Fruit fly (Drosophila melanogaster) whole organism, prepupa: ENCODE data around the gene Bdp1.
A peak's percentile ranks its signal among the peaks of the same experiment; 100 is the strongest.

Experiments
- CG10631 ChIP-seq: fragments of 200-800 bp; sonication (Bioruptor generic); optimal IDR thresholded peaks from 2 replicates; lab custom pipeline; 2016; ENCODE audit warnings: missing biosample characterization, missing genetic modification characterization
- CG10669 ChIP-seq: fragments of 200-800 bp; sonication (Bioruptor generic); optimal IDR thresholded peaks from 3 replicates; lab custom pipeline; 2018; ENCODE audit warnings: missing biosample characterization, mild to moderate bottlenecking, missing genetic modification characterization, moderate library complexity
- CG11294 ChIP-seq: fragments of 200-800 bp; sonication (Bioruptor generic); IDR thresholded peaks from 2 replicates; pipeline ENCODE4 v1.3.6; 2022; ENCODE audit warnings: missing biosample characterization, missing genetic modification characterization
- CG11762 ChIP-seq: fragments of 200-800 bp; sonication (Bioruptor generic); optimal IDR thresholded peaks from 3 replicates; lab custom pipeline; 2016; ENCODE audit warnings: missing biosample characterization, missing genetic modification characterization; ENCODE audit not compliant: insufficient read depth
- CG15336 ChIP-seq: fragments of 200-800 bp; sonication (Bioruptor generic); IDR thresholded peaks from 2 replicates; pipeline ENCODE4 v1.3.6; 2022; ENCODE audit warnings: missing biosample characterization, missing genetic modification characterization
- CG3032 ChIP-seq: fragments of 200-800 bp; optimal IDR thresholded peaks from 2 replicates; lab custom pipeline; 2019; ENCODE audit warnings: missing biosample characterization, mild to moderate bottlenecking, missing genetic modification characterization, moderate library complexity
- CG31627 ChIP-seq: fragments of 200-800 bp; sonication (Bioruptor generic); optimal IDR thresholded peaks from 3 replicates; lab custom pipeline; 2016; ENCODE audit warnings: missing biosample characterization, missing genetic modification characterization
- CG34406 ChIP-seq: fragments of 200-800 bp; sonication (Bioruptor generic); optimal IDR thresholded peaks from 3 replicates; lab custom pipeline; 2016; ENCODE audit warnings: missing biosample characterization, missing genetic modification characterization
- CG3919 ChIP-seq: fragments of 200-800 bp; sonication (Bioruptor generic); optimal IDR thresholded peaks from 3 replicates; lab custom pipeline; 2016; ENCODE audit warnings: missing biosample characterization, missing genetic modification characterization
- CG6276 ChIP-seq: fragments of 200-800 bp; sonication (Bioruptor generic); optimal IDR thresholded peaks from 2 replicates; lab custom pipeline; 2017; ENCODE audit warnings: missing biosample characterization, mild to moderate bottlenecking, missing genetic modification characterization
- CG6792 ChIP-seq: fragments of 200-800 bp; sonication (Bioruptor generic); optimal IDR thresholded peaks from 3 replicates; lab custom pipeline; 2016; ENCODE audit warnings: missing biosample characterization, missing genetic modification characterization
- CG6808 ChIP-seq: fragments of 200-800 bp; sonication (Bioruptor generic); optimal IDR thresholded peaks from 3 replicates; lab custom pipeline; 2017; ENCODE audit warnings: missing biosample characterization, missing genetic modification characterization, mild to moderate bottlenecking, moderate library complexity, missing genetic modification reagents
- CG6854 ChIP-seq: fragments of 200-800 bp; sonication (Bioruptor generic); optimal IDR thresholded peaks from 2 replicates; lab custom pipeline; 2017; ENCODE audit warnings: missing biosample characterization, mild to moderate bottlenecking, missing genetic modification characterization
- CG7368 ChIP-seq: fragments of 200-800 bp; sonication (Bioruptor generic); optimal IDR thresholded peaks from 3 replicates; lab custom pipeline; 2016; ENCODE audit warnings: missing biosample characterization, missing genetic modification characterization
- CG8119 ChIP-seq: fragments of 200-800 bp; sonication (Bioruptor generic); IDR thresholded peaks from 3 replicates; pipeline ENCODE4 v1.3.6; 2022; ENCODE audit warnings: missing biosample characterization, missing genetic modification characterization
- CG8319 ChIP-seq: fragments of 200-800 bp; sonication (Bioruptor generic); optimal IDR thresholded peaks from 3 replicates; lab custom pipeline; 2016; ENCODE audit warnings: missing biosample characterization, missing genetic modification characterization
- CG9139 ChIP-seq: fragments of 200-800 bp; sonication (Bioruptor generic); optimal IDR thresholded peaks from 3 replicates; lab custom pipeline; 2017; ENCODE audit warnings: missing biosample characterization, mild to moderate bottlenecking, missing genetic modification characterization
- Eip78C ChIP-seq: fragments of 200-800 bp; sonication (Bioruptor generic); peaks from one replicate; lab custom pipeline; 2016; ENCODE audit warnings: missing biosample characterization, missing genetic modification characterization
- Eip93F ChIP-seq: fragments of 200-800 bp; sonication (Bioruptor generic); optimal IDR thresholded peaks from 2 replicates; lab custom pipeline; 2016; ENCODE audit warnings: missing biosample characterization, mild to moderate bottlenecking, missing genetic modification characterization
- Ets21C ChIP-seq: fragments of 200-800 bp; sonication (Bioruptor generic); optimal IDR thresholded peaks from 3 replicates; lab custom pipeline; 2016; ENCODE audit warnings: missing biosample characterization, missing genetic modification characterization
- Gug ChIP-seq: fragments of 200-800 bp; sonication (Bioruptor generic); IDR thresholded peaks from 2 replicates; pipeline ENCODE4 v1.3.6; 2022; ENCODE audit warnings: missing biosample characterization, missing genetic modification characterization
- Hr38 ChIP-seq: sonication (Bioruptor generic); optimal IDR thresholded peaks from 2 replicates; lab custom pipeline; 2016; ENCODE audit warnings: missing biosample characterization, missing genetic modification characterization
- Hr39 ChIP-seq: fragments of 200-800 bp; sonication (Bioruptor generic); optimal IDR thresholded peaks from 2 replicates; lab custom pipeline; 2016; ENCODE audit warnings: missing biosample characterization, missing genetic modification characterization
- Hr4 ChIP-seq: fragments of 200-800 bp; sonication (Bioruptor generic); optimal IDR thresholded peaks from 3 replicates; lab custom pipeline; 2016; ENCODE audit warnings: missing biosample characterization, missing genetic modification characterization
- Smox ChIP-seq: fragments of 200-800 bp; sonication (Bioruptor generic); optimal IDR thresholded peaks from 3 replicates; lab custom pipeline; 2016; ENCODE audit warnings: missing biosample characterization, missing genetic modification characterization
- Sox102F ChIP-seq: fragments of 200-800 bp; sonication (Bioruptor generic); optimal IDR thresholded peaks from 2 replicates; lab custom pipeline; 2016; ENCODE audit warnings: missing biosample characterization, mild to moderate bottlenecking, missing genetic modification characterization
- Sox14 ChIP-seq: fragments of 200-800 bp; sonication (Bioruptor generic); optimal IDR thresholded peaks from 3 replicates; lab custom pipeline; 2016; ENCODE audit warnings: missing biosample characterization, missing genetic modification characterization
- achi ChIP-seq: fragments of 200-800 bp; sonication (Bioruptor generic); optimal IDR thresholded peaks from 3 replicates; lab custom pipeline; 2016; ENCODE audit warnings: missing biosample characterization, missing genetic modification characterization
- acj6 ChIP-seq: fragments of 200-800 bp; sonication (Bioruptor generic); optimal IDR thresholded peaks from 3 replicates; lab custom pipeline; 2016; ENCODE audit warnings: missing biosample characterization, missing genetic modification characterization
- cyc ChIP-seq: fragments of 200-800 bp; sonication (Bioruptor generic); optimal IDR thresholded peaks from 3 replicates; lab custom pipeline; 2016; ENCODE audit warnings: missing biosample characterization, missing genetic modification characterization
- esn ChIP-seq: fragments of 200-800 bp; sonication (Bioruptor generic); optimal IDR thresholded peaks from 2 replicates; lab custom pipeline; 2016; ENCODE audit warnings: missing biosample characterization, mild to moderate bottlenecking, missing genetic modification characterization, moderate library complexity
- fd59A ChIP-seq: fragments of 200-800 bp; sonication (Bioruptor generic); optimal IDR thresholded peaks from 2 replicates; lab custom pipeline; 2017; ENCODE audit warnings: missing biosample characterization, mild to moderate bottlenecking, missing genetic modification characterization, missing genetic modification reagents
- fd85E ChIP-seq: fragments of 200-800 bp; sonication (Bioruptor generic); optimal IDR thresholded peaks from 3 replicates; lab custom pipeline; 2016; ENCODE audit warnings: missing biosample characterization, missing genetic modification characterization
- lz ChIP-seq: fragments of 200-800 bp; sonication (Bioruptor generic); optimal IDR thresholded peaks from 3 replicates; lab custom pipeline; 2016; ENCODE audit warnings: missing biosample characterization, missing genetic modification characterization
- pdm3 ChIP-seq: fragments of 200-800 bp; sonication (Bioruptor generic); optimal IDR thresholded peaks from 3 replicates; lab custom pipeline; 2016; ENCODE audit warnings: missing biosample characterization, missing genetic modification characterization
- salr ChIP-seq, 2 experiments: fragments of 200-800 bp; sonication (Bioruptor generic); optimal IDR thresholded peaks; 3 replicates each; lab custom pipeline; 2016 to 2018; ENCODE audit warnings: missing biosample characterization in 2 of 2, missing genetic modification characterization in 2 of 2, mild to moderate bottlenecking in 1 of 2
- ss ChIP-seq, 2 experiments: fragments of 200-800 bp; sonication (Bioruptor generic); optimal IDR thresholded peaks; 2 replicates in 1 of 2; 3 replicates in 1 of 2; lab custom pipeline; 2017 to 2018; ENCODE audit warnings: mild to moderate bottlenecking in 2 of 2, missing biosample characterization in 2 of 2, missing genetic modification characterization in 2 of 2, moderate library complexity in 1 of 2
- svp ChIP-seq: fragments of 200-800 bp; sonication (Bioruptor generic); peaks from one replicate; lab custom pipeline; 2016; ENCODE audit warnings: missing biosample characterization, missing genetic modification characterization
- vri ChIP-seq: fragments of 200-800 bp; sonication (Bioruptor generic); optimal IDR thresholded peaks from 3 replicates; lab custom pipeline; 2016; ENCODE audit warnings: missing biosample characterization, mild to moderate bottlenecking, missing genetic modification characterization

The Bdp1 gene

DNA sequence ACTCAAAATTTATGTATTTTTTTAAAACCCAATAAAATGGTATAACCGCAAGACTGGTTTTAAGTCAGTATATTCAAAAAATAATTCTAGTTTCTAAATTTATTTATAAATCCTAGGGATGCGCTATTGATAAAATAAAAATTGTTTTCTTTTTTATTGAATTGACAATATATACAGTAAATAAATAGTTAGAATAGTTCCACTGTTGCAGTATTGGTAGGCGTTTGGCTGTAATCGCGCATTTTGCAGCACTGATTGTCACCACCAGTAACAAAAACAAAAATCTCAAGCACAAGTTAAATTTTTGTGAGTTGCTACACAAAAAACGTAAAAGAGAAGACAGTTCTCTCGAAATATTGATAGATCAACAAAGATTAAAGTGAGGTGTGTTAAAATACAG lies 4.8 kb downstream of the Bdp1 start, which contains the start of gene CG31855 (continued):
- peak; percentile 27 for TF ChIP-seq fd59A (GFP tag; lab: Kevin White, UChicago)
- peak in 1 of 2 experiments; percentile 77 for TF ChIP-seq ss (GFP tag; optimal IDR thresholded peaks at IDR 0.05; lab: Kevin White, UChicago)
- peak; percentile 73 for TF ChIP-seq CG7368 (GFP tag; lab: Kevin White, UChicago)
- peak; percentile 85 for TF ChIP-seq Sox14 (GFP tag; lab: Kevin White, UChicago)
- peak; percentile 89 for TF ChIP-seq CG3919 (GFP tag; lab: Kevin White, UChicago)
- peak; percentile 47; the same call in 1 of the 2 replicates for TF ChIP-seq CG11294 (GFP tag; lab: Robert Waterston, UW)
- TF ChIP-seq CG10669 (GFP tag; lab: Kevin White, UChicago) = peak; percentile 71
- TF ChIP-seq Hr38 (GFP tag; lab: Kevin White, UChicago) = no peak
- TF ChIP-seq Ets21C = peak; percentile 65
- peak; percentile 69 for TF ChIP-seq Hr4
- TF ChIP-seq Sox102F (GFP tag; lab: Kevin White, UChicago) = peak; percentile 87
- TF ChIP-seq CG31627 (GFP tag; lab: Kevin White, UChicago) = peak; percentile 79
- TF ChIP-seq svp (GFP tag; lab: Kevin White, UChicago) = peak; percentile 90
- TF ChIP-seq CG6792 (GFP tag; lab: Kevin White, UChicago) = peak; percentile 79
- TF ChIP-seq fd85E (GFP tag; lab: Kevin White, UChicago) = peak; percentile 62

DNA sequence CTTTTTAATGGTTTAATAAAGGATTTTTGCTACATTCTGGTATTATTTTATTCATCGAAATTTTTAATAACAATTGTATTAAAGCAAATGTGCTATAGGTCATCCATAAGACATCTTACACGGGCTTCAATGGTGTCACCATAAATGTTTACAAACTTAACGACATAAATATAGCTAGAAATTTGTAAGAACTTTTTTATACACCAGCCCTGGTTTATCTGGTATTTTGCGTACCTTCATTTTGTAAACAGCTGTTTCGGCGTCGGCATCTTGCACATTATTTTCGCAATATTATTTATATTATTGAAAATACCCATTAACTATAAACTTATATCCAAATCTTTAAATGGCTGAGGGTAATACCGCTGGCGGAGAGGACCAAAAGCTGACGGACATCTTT lies 6.3 kb downstream of the Bdp1 start, which contains the start of gene Tap42:
Tap42 (plus strand) TSS at position 240 of the 400 bp plus-strand sequence.
- TF ChIP-seq CG10631 (GFP tag; lab: Kevin White, UChicago) (no peak), CG15336 (no peak), CG11762 (GFP tag; lab: Kevin White, UChicago) (no peak), Ets21C (no peak), fd59A (GFP tag; lab: Kevin White, UChicago) (no peak), ss (GFP tag; optimal IDR thresholded peaks at IDR 0.05; lab: Kevin White, UChicago) (no peak), Eip78C (GFP tag; lab: Kevin White, UChicago) (peak; percentile 79), vri (GFP tag; lab: Kevin White, UChicago) (no peak), esn (peak; percentile 45), pdm3 (GFP tag; lab: Kevin White, UChicago) (peak; percentile 25), CG8319 (no peak), achi (GFP tag; lab: Kevin White, UChicago) (no peak), Hr39 (no peak), CG3032 (tag; lab: Kevin White, UChicago) (peak; percentile 3), CG6276 (GFP tag; lab: Kevin White, UChicago) (no peak), CG6808 (GFP tag; lab: Kevin White, UChicago) (no peak), Eip93F (GFP tag; lab: Kevin White, UChicago) (peak; percentile 34), CG34406 (GFP tag; lab: Kevin White, UChicago) (no peak), CG6854 (GFP tag; lab: Kevin White, UChicago) (no peak), CG9139 (GFP tag; lab: Kevin White, UChicago) (no peak), acj6 (GFP tag; lab: Kevin White, UChicago) (peak; percentile 24), Gug (GFP tag; lab: Robert Waterston, UW) (no peak), CG8119 (GFP tag; lab: Robert Waterston, UW) (no peak), Smox (GFP tag; lab: Kevin White, UChicago) (peak; percentile 37), cyc (GFP tag; lab: Kevin White, UChicago) (peak; percentile 9), lz (GFP tag; lab: Kevin White, UChicago) (peak; percentile 5), CG3919 (GFP tag; lab: Kevin White, UChicago) (no peak), salr (GFP tag; optimal IDR thresholded peaks at IDR 0.05; lab: Kevin White, UChicago) (no peak), Hr4 (peak; percentile 25)
